Fruit fly (Drosophila melanogaster) whole organism: Measurements from ENCODE around the gene CG6304.

Experiments used
- CG8478 ChIP-seq: fragments of >200 bp; optimal IDR thresholded peaks from 2 replicates; lab custom pipeline; 2018; ENCODE audit warnings: inconsistent platforms
- Dll ChIP-seq: fragments of >200 bp; optimal IDR thresholded peaks from 2 replicates; lab custom pipeline; 2017
- EcR ChIP-seq, 2 experiments: fragments of >200 bp; optimal IDR thresholded peaks; 2 replicates each; lab custom pipeline; 2017; ENCODE audit warnings: missing biosample characterization in 2 of 2, missing genetic modification characterization in 2 of 2, missing genetic modification reagents in 2 of 2
- pan ChIP-seq: fragments of >200 bp; optimal IDR thresholded peaks from 2 replicates; lab custom pipeline; 2017
- psq ChIP-seq: fragments of >200 bp; optimal IDR thresholded peaks from 2 replicates; lab custom pipeline; 2017
- usp ChIP-seq: fragments of >200 bp; optimal IDR thresholded peaks from 2 replicates; lab custom pipeline; 2017; ENCODE audit warnings: missing biosample characterization, missing genetic modification characterization, mixed read lengths

CG6304 gene

DNA sequence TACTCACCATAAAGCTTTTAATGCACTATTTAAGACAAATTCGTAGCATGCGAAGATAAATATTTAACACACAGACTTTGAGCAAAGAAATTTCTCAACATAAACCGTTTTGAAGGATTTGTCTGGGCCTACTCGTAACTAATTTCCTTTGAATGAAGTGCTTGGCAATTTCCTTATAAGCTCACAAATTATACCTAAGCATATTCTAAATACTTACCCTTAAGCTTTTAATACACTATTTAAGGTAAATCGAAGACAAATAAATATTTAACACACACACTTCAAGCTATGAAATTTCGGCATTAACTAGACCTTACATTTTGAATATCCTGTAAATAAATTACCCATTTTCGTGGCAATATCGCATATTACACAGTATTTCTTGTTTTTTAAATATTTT, at the start of gene CG6304:
TSS of gene CG6304 (minus strand) at position 101 of the 400 bp plus-strand sequence.
- TF ChIP-seq CG8478 (lab: Kevin White, UChicago) (no peak), EcR (GFP tag; optimal IDR thresholded peaks at IDR 0.05; lab: Kevin White, UChicago) (no peak), usp (no peak), psq (lab: Kevin White, UChicago) (no peak), pan (no peak), Dll (lab: Kevin White, UChicago) (no peak)

DNA sequence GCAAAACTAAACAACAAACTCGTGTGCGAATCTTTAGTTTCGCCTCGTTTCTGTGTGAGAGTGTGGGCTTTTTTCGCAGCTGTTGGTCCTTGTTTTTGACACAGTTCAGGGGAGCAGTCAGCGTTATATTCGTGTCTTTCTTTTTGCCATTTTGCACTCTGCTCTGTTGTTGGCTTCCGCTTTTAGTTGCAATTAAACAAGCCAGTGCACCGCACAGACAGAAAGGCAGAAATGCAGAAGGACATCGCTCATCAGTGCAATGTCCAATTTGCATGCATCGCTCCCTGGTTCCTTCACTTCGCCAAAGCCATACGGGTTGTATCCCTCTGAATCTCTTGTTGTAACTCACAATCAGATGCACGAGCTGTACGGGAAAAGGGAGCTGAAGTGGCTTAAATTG, 37.3 kb upstream of the CG6304 start:
- TF ChIP-seq EcR (GFP tag; optimal IDR thresholded peaks at IDR 0.05; lab: Kevin White, UChicago) (no peak), pan (no peak), usp (no peak), Dll (lab: Kevin White, UChicago) (no peak), psq (lab: Kevin White, UChicago) (no peak), CG8478 (lab: Kevin White, UChicago) (no peak)

DNA sequence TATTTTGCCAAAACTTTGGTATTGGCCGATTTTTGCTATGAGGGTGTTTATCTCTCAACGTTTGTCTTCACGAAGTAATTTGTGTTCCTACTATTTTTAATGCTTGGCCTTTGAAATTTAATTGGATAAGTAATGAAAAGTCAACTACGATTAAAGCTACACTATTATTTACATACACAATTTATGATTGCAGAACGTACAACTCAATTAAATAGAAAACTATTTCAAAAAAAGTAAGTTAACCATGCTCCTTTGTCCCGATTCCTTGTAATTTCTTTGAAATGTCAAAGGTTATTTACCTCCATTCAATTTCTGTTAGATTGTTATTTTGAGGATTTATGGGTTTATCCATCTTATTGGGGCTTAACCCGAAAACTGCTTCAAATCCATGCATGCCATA, 33.7 kb upstream of the CG6304 start, which contains the start of gene CG15136:
TSS of gene CG15136 (minus strand) at position 101 of the 400 bp plus-strand sequence.
- TF ChIP-seq pan (no peak), psq (lab: Kevin White, UChicago) (no peak), Dll (lab: Kevin White, UChicago) (no peak)

DNA sequence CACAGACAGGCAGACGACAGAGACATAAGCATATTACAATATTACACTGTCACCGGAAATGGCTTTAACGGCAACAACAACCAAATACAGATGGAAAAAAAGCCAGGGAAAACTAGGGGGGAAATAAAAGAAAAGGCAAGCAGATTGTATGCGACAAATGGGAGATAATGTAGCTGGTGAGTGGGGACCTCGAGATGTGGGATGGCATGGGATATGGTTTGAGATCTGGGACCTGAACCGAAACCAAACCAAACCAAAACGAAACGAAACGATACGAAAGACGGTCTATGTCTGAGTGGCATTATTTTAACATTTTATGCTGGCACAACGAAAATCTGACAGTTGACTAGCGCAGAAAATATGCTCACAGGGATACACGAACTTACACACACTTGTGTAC, 26.7 kb upstream of the CG6304 start:
- TF ChIP-seq CG8478 (lab: Kevin White, UChicago): no peak
- no peak for TF ChIP-seq Dll (lab: Kevin White, UChicago)
- no peak for TF ChIP-seq EcR (GFP tag; optimal IDR thresholded peaks at IDR 0.05; lab: Kevin White, UChicago)
- no peak for TF ChIP-seq psq (lab: Kevin White, UChicago)
- no peak for TF ChIP-seq pan
- TF ChIP-seq usp: no peak

DNA sequence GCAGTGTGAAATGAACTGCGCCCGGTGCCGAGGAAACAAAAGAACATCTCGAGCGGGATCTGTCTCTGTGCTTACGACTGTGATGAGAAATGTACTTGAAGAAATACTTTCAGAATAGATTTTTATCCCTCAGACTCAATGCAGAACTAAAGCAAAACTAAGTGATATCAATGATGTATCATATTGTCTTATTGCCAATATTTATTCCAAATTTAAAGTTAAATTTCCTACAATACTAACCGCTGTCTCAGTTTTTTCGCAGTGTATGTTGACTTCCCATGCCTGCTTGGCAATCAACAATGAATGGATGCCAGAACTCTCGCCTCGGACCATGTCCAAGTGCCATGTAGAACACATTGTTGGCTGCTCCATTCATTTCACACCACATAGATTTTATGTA, 13.0 kb upstream of the CG6304 start:
- TF ChIP-seq pan: no peak
- TF ChIP-seq EcR (GFP tag; optimal IDR thresholded peaks at IDR 0.05; lab: Kevin White, UChicago): no peak
- TF ChIP-seq usp: no peak
- no peak for TF ChIP-seq Dll (lab: Kevin White, UChicago)
- TF ChIP-seq psq (lab: Kevin White, UChicago): no peak
- no peak for TF ChIP-seq CG8478 (lab: Kevin White, UChicago)

DNA sequence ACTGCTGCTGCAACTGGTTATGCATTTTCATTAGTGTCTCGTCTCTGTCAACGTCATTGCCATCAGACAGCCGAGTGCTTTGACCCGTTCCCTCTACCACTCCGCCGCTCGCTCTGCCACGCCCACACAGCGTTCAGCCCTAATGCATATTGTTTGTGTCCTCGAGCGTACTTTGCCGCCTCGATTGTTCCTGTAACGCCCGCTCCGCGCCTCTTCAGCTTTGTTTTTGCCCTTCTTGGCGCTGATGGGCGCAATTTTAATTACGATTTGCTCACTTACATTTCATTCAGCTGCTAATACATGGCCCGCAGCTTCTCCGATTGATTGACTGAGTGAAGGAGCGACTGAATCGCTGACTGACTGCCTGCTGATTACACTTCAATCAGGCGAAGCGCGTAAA, 18.2 kb downstream of the CG6304 start:
- TF ChIP-seq usp: no peak

DNA sequence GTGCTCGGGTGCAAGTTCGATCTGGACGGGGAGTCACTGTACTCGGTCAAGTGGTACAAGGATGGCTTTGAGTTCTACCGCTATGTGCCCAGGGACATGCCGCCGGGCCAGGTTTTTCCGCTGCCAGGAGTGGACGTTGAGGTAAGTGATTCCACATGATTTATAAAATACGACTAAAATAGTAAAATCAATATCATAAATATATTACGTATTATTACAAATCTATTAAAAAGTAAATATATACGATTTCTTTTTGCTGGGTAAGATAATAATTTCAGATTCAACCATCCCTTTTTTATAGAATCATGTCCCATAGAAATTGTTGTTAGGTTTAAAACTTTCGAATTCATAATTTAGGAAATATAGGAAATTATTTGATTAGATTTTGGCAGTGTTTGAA, 29.8 kb downstream of the CG6304 start, which contains the start of gene CG31806:
TSS of gene CG31806 (plus strand) at position 301 of the 400 bp plus-strand sequence.
- TF ChIP-seq EcR (GFP tag; optimal IDR thresholded peaks at IDR 0.05; lab: Kevin White, UChicago) (no peak), pan (no peak), CG8478 (lab: Kevin White, UChicago) (no peak), psq (lab: Kevin White, UChicago) (no peak), Dll (lab: Kevin White, UChicago) (no peak), usp (no peak)

DNA sequence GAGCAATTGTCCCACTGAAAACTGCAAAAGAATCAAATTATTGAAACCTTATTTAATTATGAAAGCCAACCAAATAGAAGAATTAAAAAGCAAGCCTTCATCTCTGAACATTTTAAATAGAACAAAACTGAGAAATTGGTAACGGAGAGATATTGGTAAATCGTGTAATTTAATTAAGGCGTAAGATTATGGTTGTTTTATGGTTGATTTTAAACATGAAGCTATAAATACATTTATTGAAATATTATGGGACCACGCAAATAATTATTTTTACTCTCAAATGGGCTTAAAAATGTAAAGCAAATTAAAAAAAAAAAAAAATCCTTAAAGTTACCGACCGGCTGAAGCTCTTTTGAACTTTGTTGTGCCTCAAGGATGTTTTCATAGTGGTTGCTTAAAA, 32.3 kb downstream of the CG6304 start, which contains the start of gene CG44406:
TSS of gene CG44406 (minus strand) at position 101 of the 400 bp plus-strand sequence.
- no peak for TF ChIP-seq usp
- TF ChIP-seq CG8478 (lab: Kevin White, UChicago): no peak
- TF ChIP-seq Dll (lab: Kevin White, UChicago): no peak
- no peak for TF ChIP-seq pan
- no peak for TF ChIP-seq EcR (GFP tag; optimal IDR thresholded peaks at IDR 0.05; lab: Kevin White, UChicago)
- TF ChIP-seq psq (lab: Kevin White, UChicago): no peak

DNA sequence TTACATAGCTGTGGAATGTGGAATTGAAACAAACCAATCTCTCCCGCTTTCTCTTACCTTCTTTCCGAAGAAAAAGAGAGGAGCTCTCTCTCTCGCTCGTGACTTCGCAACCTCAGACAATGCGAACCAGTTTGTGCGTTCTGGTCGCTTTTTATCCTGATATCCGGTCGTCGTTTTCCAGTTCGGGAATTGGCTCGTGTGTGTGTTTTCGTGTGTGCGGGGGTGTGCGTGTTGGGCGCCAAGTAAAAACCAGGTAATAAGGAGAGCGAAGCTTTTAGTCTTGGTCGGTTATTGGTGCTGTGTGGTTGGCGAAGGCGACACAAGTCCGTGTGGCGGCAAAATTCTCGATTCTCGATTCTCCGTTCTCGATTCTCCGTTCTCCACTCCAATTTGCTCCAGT, 41.7 kb downstream of the CG6304 start, which contains the start of gene beat-IIIb:
TSS of gene beat-IIIb (plus strand) at position 304 of the 400 bp plus-strand sequence.
- TF ChIP-seq pan (no peak), CG8478 (lab: Kevin White, UChicago) (no peak), psq (lab: Kevin White, UChicago) (no peak), Dll (lab: Kevin White, UChicago) (no peak), usp (no peak)
